Fruit fly (Drosophila melanogaster) whole organism, embryonic: ENCODE results near the gene CG6040.
A peak's percentile ranks its signal among the peaks of the same experiment; 100 is the strongest.

Experiments
- Asciz ChIP-seq: fragments of 200-800 bp; sonication (Bioruptor generic); optimal IDR thresholded peaks from 2 replicates; lab custom pipeline; 2017; ENCODE audit warnings: missing biosample characterization, mild to moderate bottlenecking, missing genetic modification characterization, missing genetic modification reagents
- Atf3 ChIP-seq: fragments of 200-800 bp; sonication (Bioruptor generic); optimal IDR thresholded peaks from 3 replicates; lab custom pipeline; 2016; ENCODE audit warnings: missing biosample characterization, missing genetic modification characterization
- CG1024 ChIP-seq: fragments of 200-800 bp; sonication (Bioruptor generic); IDR thresholded peaks from 2 replicates; pipeline ENCODE4 v1.3.6; 2022; ENCODE audit warnings: missing biosample characterization, missing genetic modification characterization
- CG11085 ChIP-seq: fragments of 200-800 bp; sonication (Bioruptor generic); IDR thresholded peaks from 2 replicates; pipeline ENCODE4 v1.3.6; 2022; ENCODE audit warnings: missing biosample characterization, missing genetic modification characterization
- CG13624 ChIP-seq: fragments of 200-800 bp; sonication (Bioruptor generic); optimal IDR thresholded peaks from 2 replicates; lab custom pipeline; 2016; ENCODE audit warnings: missing biosample characterization, missing genetic modification characterization
- CG15514 ChIP-seq: fragments of 200-800 bp; sonication (Bioruptor generic); optimal IDR thresholded peaks from 3 replicates; lab custom pipeline; 2017; ENCODE audit warnings: missing biosample characterization, missing genetic modification characterization, mild to moderate bottlenecking, moderate library complexity, missing genetic modification reagents
- CG1647 ChIP-seq: fragments of 200-800 bp; sonication (Bioruptor generic); optimal IDR thresholded peaks from 3 replicates; lab custom pipeline; 2016; ENCODE audit warnings: missing biosample characterization, missing genetic modification characterization
- CG17568 ChIP-seq: fragments of 200-800 bp; sonication (Bioruptor generic); optimal IDR thresholded peaks from 2 replicates; lab custom pipeline; 2018; ENCODE audit warnings: missing biosample characterization, mild to moderate bottlenecking, missing genetic modification characterization, moderate library complexity
- CG18619 ChIP-seq: fragments of 200-800 bp; sonication (Bioruptor generic); optimal IDR thresholded peaks from 3 replicates; lab custom pipeline; 2017; ENCODE audit warnings: missing biosample characterization, mild to moderate bottlenecking, missing genetic modification characterization
- CG3407 ChIP-seq: fragments of 200-800 bp; sonication (Bioruptor generic); optimal IDR thresholded peaks from 2 replicates; lab custom pipeline; 2018; ENCODE audit warnings: missing biosample characterization, mild to moderate bottlenecking, missing genetic modification characterization
- CG34422 ChIP-seq: fragments of 200-800 bp; sonication (Bioruptor generic); IDR thresholded peaks from 3 replicates; pipeline ENCODE4 v1.3.6; 2022; ENCODE audit warnings: missing biosample characterization, missing genetic modification characterization
- CG4282 ChIP-seq: fragments of 200-800 bp; sonication (Bioruptor generic); optimal IDR thresholded peaks from 2 replicates; lab custom pipeline; 2016; ENCODE audit warnings: missing biosample characterization, missing genetic modification characterization
- CG43689 ChIP-seq: fragments of 200-800 bp; sonication (Bioruptor generic); IDR thresholded peaks from 2 replicates; pipeline ENCODE4 v1.3.6; 2022; ENCODE audit warnings: missing biosample characterization, missing genetic modification characterization
- CG7987 ChIP-seq: fragments of 200-800 bp; sonication (Bioruptor generic); optimal IDR thresholded peaks from 2 replicates; lab custom pipeline; 2018; ENCODE audit warnings: missing biosample characterization, mild to moderate bottlenecking, missing genetic modification characterization, moderate library complexity
- CG9797 ChIP-seq: fragments of 200-800 bp; sonication (Bioruptor generic); optimal IDR thresholded peaks from 3 replicates; lab custom pipeline; 2018; ENCODE audit warnings: missing biosample characterization, mild to moderate bottlenecking, missing genetic modification characterization
- CTCF ChIP-seq: fragments of 200-800 bp; sonication (Bioruptor generic); optimal IDR thresholded peaks from 2 replicates; lab custom pipeline; 2017; ENCODE audit warnings: missing biosample characterization, mild to moderate bottlenecking, missing genetic modification characterization, moderate library complexity
- D ChIP-seq, 2 experiments: fragments of 200-800 bp in 1 of 2; fragments of >200 bp in 1 of 2; sonication (Bioruptor generic) in 1 of 2; optimal IDR thresholded peaks; 2 replicates in 1 of 2; 3 replicates in 1 of 2; lab custom pipeline; 2017; ENCODE audit warnings: mild to moderate bottlenecking in 1 of 2, missing biosample characterization in 1 of 2, missing genetic modification characterization in 1 of 2, missing genetic modification reagents in 1 of 2
- Dp ChIP-seq: fragments of 200-800 bp; sonication (Bioruptor generic); optimal IDR thresholded peaks from 2 replicates; lab custom pipeline; 2018; ENCODE audit warnings: missing biosample characterization, mild to moderate bottlenecking, missing genetic modification characterization, moderate library complexity
- Fer1 ChIP-seq: fragments of 200-800 bp; sonication (Bioruptor generic); optimal IDR thresholded peaks from 2 replicates; lab custom pipeline; 2017; ENCODE audit warnings: missing biosample characterization, mild to moderate bottlenecking, missing genetic modification characterization
- Fer2 ChIP-seq: fragments of 200-800 bp; sonication (Bioruptor generic); optimal IDR thresholded peaks from 2 replicates; lab custom pipeline; 2018; ENCODE audit warnings: missing biosample characterization, mild to moderate bottlenecking, missing genetic modification characterization, moderate library complexity
- HLH4C ChIP-seq: fragments of 200-800 bp; sonication (Bioruptor generic); IDR thresholded peaks from 3 replicates; pipeline ENCODE4 v1.3.6; 2022; ENCODE audit warnings: missing biosample characterization, missing genetic modification characterization; ENCODE audit not compliant: partially characterized antibody
- Hmx ChIP-seq: fragments of 200-800 bp; sonication (Bioruptor generic); optimal IDR thresholded peaks from 2 replicates; lab custom pipeline; 2016; ENCODE audit warnings: missing biosample characterization, missing genetic modification characterization
- NK7.1 ChIP-seq: fragments of 200-800 bp; sonication (Bioruptor generic); optimal IDR thresholded peaks from 3 replicates; lab custom pipeline; 2016; ENCODE audit warnings: missing biosample characterization, missing genetic modification characterization
- Ravus ChIP-seq: fragments of 200-800 bp; sonication (Bioruptor generic); IDR thresholded peaks from 2 replicates; pipeline ENCODE4 v1.3.6; 2022; ENCODE audit warnings: missing biosample characterization, missing genetic modification characterization
- Rfx ChIP-seq: fragments of 200-800 bp; sonication (Bioruptor generic); IDR thresholded peaks from 2 replicates; pipeline ENCODE4 v1.3.6; 2022; ENCODE audit warnings: missing biosample characterization, missing genetic modification characterization
- ab ChIP-seq: fragments of 200-800 bp; sonication (Bioruptor generic); optimal IDR thresholded peaks from 2 replicates; lab custom pipeline; 2016; ENCODE audit warnings: missing biosample characterization, missing genetic modification characterization
- ase ChIP-seq: fragments of 200-800 bp; sonication (Bioruptor generic); IDR thresholded peaks from 3 replicates; pipeline ENCODE4 v1.3.6; 2022; ENCODE audit warnings: missing biosample characterization, missing genetic modification characterization
- cas ChIP-seq: fragments of 200-800 bp; sonication (Bioruptor generic); IDR thresholded peaks from 2 replicates; pipeline ENCODE4 v1.3.6; 2022; ENCODE audit warnings: missing biosample characterization, missing genetic modification characterization
- ci ChIP-seq: fragments of 200-800 bp; sonication (Bioruptor generic); IDR thresholded peaks from 3 replicates; pipeline ENCODE4 v1.3.6; 2022; ENCODE audit warnings: missing biosample characterization, missing genetic modification characterization
- dmrt99B ChIP-seq: fragments of 200-800 bp; sonication (Bioruptor generic); optimal IDR thresholded peaks from 2 replicates; lab custom pipeline; 2018; ENCODE audit warnings: missing biosample characterization, mild to moderate bottlenecking, missing genetic modification characterization, moderate library complexity
- exex ChIP-seq: fragments of 200-800 bp; sonication (Bioruptor generic); optimal IDR thresholded peaks from 4 replicates; lab custom pipeline; 2018; ENCODE audit warnings: missing biosample characterization, mild to moderate bottlenecking, missing genetic modification characterization, moderate library complexity
- gfzf ChIP-seq: fragments of 200-800 bp; sonication (Bioruptor generic); optimal IDR thresholded peaks from 2 replicates; lab custom pipeline; 2016; ENCODE audit warnings: missing biosample characterization, mild to moderate bottlenecking, missing genetic modification characterization, moderate library complexity
- grau ChIP-seq: fragments of 200-800 bp; optimal IDR thresholded peaks from 3 replicates; lab custom pipeline; 2019; ENCODE audit warnings: missing biosample characterization, mild to moderate bottlenecking, missing genetic modification characterization, moderate library complexity
- mirr ChIP-seq: fragments of 200-800 bp; sonication (Bioruptor generic); optimal IDR thresholded peaks from 3 replicates; lab custom pipeline; 2018; ENCODE audit warnings: missing biosample characterization, mild to moderate bottlenecking, missing genetic modification characterization
- odd ChIP-seq: fragments of 200-800 bp; sonication (Bioruptor generic); optimal IDR thresholded peaks from 2 replicates; lab custom pipeline; 2017; ENCODE audit warnings: missing biosample characterization, mild to moderate bottlenecking, missing genetic modification characterization
- onecut ChIP-seq: fragments of 200-800 bp; sonication (Bioruptor generic); IDR thresholded peaks from 2 replicates; pipeline ENCODE4 v1.3.6; 2022; ENCODE audit warnings: missing biosample characterization, missing genetic modification characterization
- psq ChIP-seq: fragments of 200-800 bp; sonication (Bioruptor generic); optimal IDR thresholded peaks from 2 replicates; lab custom pipeline; 2017; ENCODE audit warnings: missing biosample characterization, missing genetic modification characterization
- ro ChIP-seq: fragments of 200-800 bp; sonication (Bioruptor generic); IDR thresholded peaks from 2 replicates; pipeline ENCODE4 v1.3.6; 2022; ENCODE audit warnings: missing biosample characterization, missing genetic modification characterization
- row ChIP-seq: fragments of 200-800 bp; sonication (Bioruptor generic); IDR thresholded peaks from 3 replicates; pipeline ENCODE4 v1.3.6; 2022; ENCODE audit warnings: missing biosample characterization, missing genetic modification characterization
- run ChIP-seq: fragments of 200-800 bp; sonication (Bioruptor generic); optimal IDR thresholded peaks from 3 replicates; lab custom pipeline; 2018; ENCODE audit warnings: missing biosample characterization, mild to moderate bottlenecking, missing genetic modification characterization
- scrt ChIP-seq: fragments of 200-800 bp; sonication (Bioruptor generic); optimal IDR thresholded peaks from 2 replicates; lab custom pipeline; 2018; ENCODE audit warnings: missing biosample characterization, mild to moderate bottlenecking, missing genetic modification characterization, moderate library complexity
- sens-2 ChIP-seq: fragments of 200-800 bp; sonication (Bioruptor generic); IDR thresholded peaks from 2 replicates; pipeline ENCODE4 v1.3.6; 2022; ENCODE audit warnings: missing biosample characterization, missing genetic modification characterization
- ssp ChIP-seq: fragments of 200-800 bp; sonication (Bioruptor generic); IDR thresholded peaks from 2 replicates; pipeline ENCODE4 v1.3.6; 2022; ENCODE audit warnings: missing biosample characterization, missing genetic modification characterization
- tgo ChIP-seq: fragments of 200-800 bp; sonication (Bioruptor generic); IDR thresholded peaks from 3 replicates; pipeline ENCODE4 v1.3.6; 2022; ENCODE audit warnings: missing biosample characterization, missing genetic modification characterization
- tio ChIP-seq: fragments of 200-800 bp; sonication (Bioruptor generic); optimal IDR thresholded peaks from 2 replicates; lab custom pipeline; 2017; ENCODE audit warnings: missing biosample characterization, missing genetic modification characterization, inconsistent platforms
- tup ChIP-seq: fragments of 200-800 bp; sonication (Bioruptor generic); optimal IDR thresholded peaks from 2 replicates; lab custom pipeline; 2016; ENCODE audit warnings: missing biosample characterization, mild to moderate bottlenecking, missing genetic modification characterization, moderate library complexity

Gene CG6040

dm6 chr3R:19067876-19068406, 28.8 kb upstream of the CG6040 start (continued):
- TF ChIP-seq CG13624 (GFP tag; lab: Kevin White, UChicago) (no peak), Dp (GFP tag; lab: Kevin White, UChicago) (no peak), D (optimal IDR thresholded peaks at IDR 0.05; lab: Kevin White, UChicago) (no peak), D (GFP tag; optimal IDR thresholded peaks at IDR 0.05; lab: Kevin White, UChicago) (no peak), Ravus (GFP tag; lab: Robert Waterston, UW) (no peak), mirr (no peak), tgo (no peak), CG11085 (GFP tag; lab: Robert Waterston, UW) (no peak), Fer1 (GFP tag; lab: Kevin White, UChicago) (peak; percentile 29), row (no peak), CG4282 (GFP tag; lab: Kevin White, UChicago) (no peak), HLH4C (GFP tag; lab: Robert Waterston, UW) (no peak), CG18619 (GFP tag; lab: Kevin White, UChicago) (no peak), ci (0 out of 3 replicates have a peak, but pooled peaks have one; percentile 50), grau (tag; lab: Kevin White, UChicago) (no peak), onecut (GFP tag; lab: Robert Waterston, UW) (peak; percentile 32; the same call in 1 of the 2 replicates), CG1647 (GFP tag; lab: Kevin White, UChicago) (no peak), dmrt99B (no peak), Asciz (peak; percentile 37), ase (GFP tag; lab: Robert Waterston, UW) (no peak), Atf3 (GFP tag; lab: Kevin White, UChicago) (no peak), exex (peak; percentile 37), scrt (GFP tag; lab: Kevin White, UChicago) (no peak), cas (GFP tag; lab: Robert Waterston, UW) (no peak), CG3407 (GFP tag; lab: Kevin White, UChicago) (peak; percentile 27), Rfx (GFP tag; lab: Robert Waterston, UW) (no peak), gfzf (no peak), sens-2 (GFP tag; lab: Robert Waterston, UW) (no peak), CG34422 (GFP tag; lab: Robert Waterston, UW) (no peak), ssp (no peak), CG43689 (GFP tag; lab: Robert Waterston, UW) (no peak), ab (GFP tag; lab: Kevin White, UChicago) (no peak), CG7987 (GFP tag; lab: Kevin White, UChicago) (no peak), CG9797 (GFP tag; lab: Kevin White, UChicago) (no peak), ro (GFP tag; lab: Robert Waterston, UW) (no peak), CG17568 (GFP tag; lab: Kevin White, UChicago) (no peak), NK7.1 (GFP tag; lab: Kevin White, UChicago) (no peak), odd (no peak), tio (peak; percentile 2), CG1024 (no peak), run (tag; lab: Kevin White, UChicago) (no peak), CTCF (no peak), Hmx (no peak), tup (peak; percentile 3), CG15514 (GFP tag; lab: Kevin White, UChicago) (peak; percentile 25), Fer2 (tag; lab: Kevin White, UChicago) (no peak), psq (GFP tag; lab: Kevin White, UChicago) (no peak)
